Worm (Caenorhabditis elegans) whole organism, L1 larva: Measurements from ENCODE around the gene ttr-8.

Experiments
- dpl-1 ChIP-seq, 3 experiments: fragments of 150-350 bp in 2 of 3; sonication (generic microtip) in 1 of 3; optimal IDR thresholded peaks; 2 replicates each; lab custom pipeline; 2014 to 2017; ENCODE audit warnings: missing biosample characterization in 3 of 3, missing genetic modification characterization in 3 of 3, missing genetic modification reagents in 3 of 3
- hlh-4 ChIP-seq: sonication (generic microtip); optimal IDR thresholded peaks from 2 replicates; lab custom pipeline; 2016; ENCODE audit warnings: mild to moderate bottlenecking, missing genetic modification characterization, missing compliant biosample characterization
- isw-1 ChIP-seq: fragments of 200-800 bp; sonication (Bioruptor generic); IDR thresholded peaks from 2 replicates; pipeline ENCODE4 v1.3.6; 2022; ENCODE audit warnings: missing genetic modification characterization, missing compliant biosample characterization

- no peak for TF ChIP-seq hlh-4 (tag; lab: Kevin White, UChicago)
- no peak for TF ChIP-seq dpl-1 (GFP tag; optimal IDR thresholded peaks at IDR 0.05; lab: Kevin White, UChicago)
- TF ChIP-seq isw-1 (GFP tag; lab: Robert Waterston, UW), result no peak
Observed at ce11 chrIII:7557930-7558470, 7.1 kb downstream of the ttr-8 start.
